Fruit fly (Drosophila melanogaster): ENCODE results near the gene Whamy.

dm6 chr3R:9768884-9769283, 5.3 kb downstream of the Whamy start, which contains the start of gene MED6:
- TF ChIP-seq fd85E (GFP tag; optimal IDR thresholded peaks at IDR 0.05) (no peak), CG11762 (GFP tag; optimal IDR thresholded peaks at IDR 0.05; ENCODE audit: insufficient read depth) (no peak), OdsH (GFP tag; optimal IDR thresholded peaks at IDR 0.05) (no peak)
